Fruit fly (Drosophila melanogaster) whole organism, embryonic: Measurements from ENCODE around the gene hfp.
A peak's percentile ranks its signal among the peaks of the same experiment; 100 is the strongest.

Source experiments
- Abd-B ChIP-seq: fragments of 200-800 bp; sonication (Bioruptor generic); optimal IDR thresholded peaks from 2 replicates; lab custom pipeline; 2018; ENCODE audit warnings: missing biosample characterization, mild to moderate bottlenecking, missing genetic modification characterization, moderate library complexity
- Ada2b ChIP-seq: fragments of 200-800 bp; sonication (Bioruptor generic); IDR thresholded peaks from 2 replicates; pipeline ENCODE4 v1.3.6; 2022; ENCODE audit warnings: missing biosample characterization, missing genetic modification characterization
- Atf6 ChIP-seq: fragments of 200-800 bp; sonication (Bioruptor generic); IDR thresholded peaks from 2 replicates; pipeline ENCODE4 v1.3.6; 2022; ENCODE audit warnings: missing biosample characterization, missing genetic modification characterization
- Awh ChIP-seq: fragments of 200-800 bp; sonication (Bioruptor generic); IDR thresholded peaks from 2 replicates; pipeline ENCODE4, ENCODE4 v1.3.6; 2022; ENCODE audit warnings: missing biosample characterization, missing genetic modification characterization
- CG10543 ChIP-seq: fragments of 200-800 bp; sonication (Bioruptor generic); optimal IDR thresholded peaks from 3 replicates; lab custom pipeline; 2017; ENCODE audit warnings: missing biosample characterization, mild to moderate bottlenecking, missing genetic modification characterization, moderate library complexity
- CG11456 ChIP-seq: fragments of 200-800 bp; sonication (Bioruptor generic); IDR thresholded peaks from 3 replicates; pipeline ENCODE4 v1.3.6; 2022; ENCODE audit warnings: missing biosample characterization, missing genetic modification characterization
- CG13624 ChIP-seq: fragments of 200-800 bp; sonication (Bioruptor generic); optimal IDR thresholded peaks from 2 replicates; lab custom pipeline; 2016; ENCODE audit warnings: missing biosample characterization, missing genetic modification characterization
- CG13894 ChIP-seq: fragments of 200-800 bp; sonication (Bioruptor generic); optimal IDR thresholded peaks from 3 replicates; lab custom pipeline; 2018; ENCODE audit warnings: missing biosample characterization, mild to moderate bottlenecking, missing genetic modification characterization, moderate library complexity
- CG14860 ChIP-seq: fragments of 200-800 bp; sonication (Bioruptor generic); IDR thresholded peaks from 3 replicates; pipeline ENCODE4 v1.3.6; 2022; ENCODE audit warnings: missing biosample characterization, missing genetic modification characterization; ENCODE audit not compliant: partially characterized antibody
- CG15514 ChIP-seq: fragments of 200-800 bp; sonication (Bioruptor generic); optimal IDR thresholded peaks from 3 replicates; lab custom pipeline; 2017; ENCODE audit warnings: missing biosample characterization, missing genetic modification characterization, mild to moderate bottlenecking, moderate library complexity, missing genetic modification reagents
- CG1603 ChIP-seq: fragments of 200-800 bp; sonication (Bioruptor generic); optimal IDR thresholded peaks from 2 replicates; lab custom pipeline; 2019; ENCODE audit warnings: missing biosample characterization, mild to moderate bottlenecking, missing genetic modification characterization, moderate library complexity
- CG17328 ChIP-seq: fragments of 200-800 bp; sonication (Bioruptor generic); IDR thresholded peaks from 2 replicates; pipeline ENCODE4 v1.3.6; 2022; ENCODE audit warnings: missing biosample characterization, missing genetic modification characterization
- CG2129 ChIP-seq: fragments of 200-800 bp; sonication (Bioruptor generic); IDR thresholded peaks from 2 replicates; pipeline ENCODE4 v1.3.6; 2022; ENCODE audit warnings: missing biosample characterization, missing genetic modification characterization; ENCODE audit not compliant: partially characterized antibody
- CG32532 ChIP-seq: fragments of 200-800 bp; sonication (Bioruptor generic); IDR thresholded peaks from 2 replicates; pipeline ENCODE4 v1.3.6; 2022; ENCODE audit warnings: missing biosample characterization, missing genetic modification characterization
- CG42726 ChIP-seq: fragments of 200-800 bp; sonication (Bioruptor generic); IDR thresholded peaks from 2 replicates; pipeline ENCODE4 v1.3.6; 2022; ENCODE audit warnings: missing biosample characterization, missing genetic modification characterization; ENCODE audit not compliant: partially characterized antibody
- CG6689 ChIP-seq: fragments of 200-800 bp; sonication (Bioruptor generic); IDR thresholded peaks from 2 replicates; pipeline ENCODE4 v1.3.6; 2022; ENCODE audit warnings: missing biosample characterization, missing genetic modification characterization
- CG6813 ChIP-seq: fragments of 200-800 bp; sonication (Bioruptor generic); optimal IDR thresholded peaks from 2 replicates; lab custom pipeline; 2017; ENCODE audit warnings: missing biosample characterization, missing genetic modification characterization, mild to moderate bottlenecking, moderate library complexity, missing genetic modification reagents
- D19B ChIP-seq: fragments of 200-800 bp; sonication (Bioruptor generic); optimal IDR thresholded peaks from 2 replicates; lab custom pipeline; 2017; ENCODE audit warnings: missing biosample characterization, mild to moderate bottlenecking, missing genetic modification characterization
- Dbx ChIP-seq: fragments of 200-800 bp; sonication (Bioruptor generic); IDR thresholded peaks from 3 replicates; pipeline ENCODE4 v1.3.6; 2022; ENCODE audit warnings: missing biosample characterization, missing genetic modification characterization
- Ets97D ChIP-seq: fragments of 200-800 bp; sonication (Bioruptor generic); optimal IDR thresholded peaks from 3 replicates; lab custom pipeline; 2016; ENCODE audit warnings: missing biosample characterization, missing genetic modification characterization
- Hey ChIP-seq: fragments of 200-800 bp; sonication (Bioruptor generic); optimal IDR thresholded peaks from 3 replicates; lab custom pipeline; 2018; ENCODE audit warnings: missing biosample characterization, mild to moderate bottlenecking, missing genetic modification characterization
- HmgZ ChIP-seq: fragments of 200-800 bp; sonication (Bioruptor generic); optimal IDR thresholded peaks from 2 replicates; lab custom pipeline; 2018; ENCODE audit warnings: missing biosample characterization, mild to moderate bottlenecking, missing genetic modification characterization
- Med ChIP-seq: fragments of 200-800 bp; sonication (Bioruptor generic); peaks from one replicate; lab custom pipeline; 2016; ENCODE audit warnings: missing biosample characterization, missing genetic modification characterization, mild to moderate bottlenecking, inconsistent platforms, moderate library complexity
- Opbp ChIP-seq: fragments of 200-800 bp; sonication (Bioruptor generic); IDR thresholded peaks from 3 replicates; pipeline ENCODE4 v1.3.6; 2022; ENCODE audit warnings: missing biosample characterization, missing genetic modification characterization; ENCODE audit not compliant: partially characterized antibody
- Optix ChIP-seq: fragments of 200-800 bp; sonication (Bioruptor generic); IDR thresholded peaks from 3 replicates; pipeline ENCODE4 v1.3.6; 2022; ENCODE audit warnings: missing biosample characterization, missing genetic modification characterization
- Pdp1 ChIP-seq, 2 experiments: fragments of 200-800 bp; sonication (Bioruptor generic); optimal IDR thresholded peaks; 3 replicates each; lab custom pipeline; 2016; ENCODE audit warnings: missing biosample characterization in 2 of 2, missing genetic modification characterization in 2 of 2, mild to moderate bottlenecking in 1 of 2, moderate library complexity in 1 of 2
- Rfx ChIP-seq: fragments of 200-800 bp; sonication (Bioruptor generic); IDR thresholded peaks from 2 replicates; pipeline ENCODE4 v1.3.6; 2022; ENCODE audit warnings: missing biosample characterization, missing genetic modification characterization
- Usf ChIP-seq: fragments of 200-800 bp; sonication (Bioruptor generic); optimal IDR thresholded peaks from 2 replicates; lab custom pipeline; 2017; ENCODE audit warnings: missing genotype, missing biosample characterization, missing genetic modification characterization
- amos ChIP-seq: fragments of 200-800 bp; sonication (Bioruptor generic); IDR thresholded peaks from 2 replicates; pipeline ENCODE4 v1.3.6; 2022; ENCODE audit warnings: missing biosample characterization, missing genetic modification characterization; ENCODE audit not compliant: partially characterized antibody
- bbx ChIP-seq: fragments of 200-800 bp; sonication (Bioruptor generic); IDR thresholded peaks from 2 replicates; pipeline ENCODE4 v1.3.6; 2022; ENCODE audit warnings: missing biosample characterization, missing genetic modification characterization; ENCODE audit not compliant: partially characterized antibody
- ci ChIP-seq: fragments of 200-800 bp; sonication (Bioruptor generic); IDR thresholded peaks from 3 replicates; pipeline ENCODE4 v1.3.6; 2022; ENCODE audit warnings: missing biosample characterization, missing genetic modification characterization
- croc ChIP-seq: fragments of 200-800 bp; sonication (Bioruptor generic); conservative IDR thresholded peaks from 3 replicates; pipeline ENCODE4 v1.3.6; 2022; ENCODE audit warnings: missing biosample characterization, missing genetic modification characterization
- crol ChIP-seq: fragments of 200-800 bp; sonication (Bioruptor generic); IDR thresholded peaks from 2 replicates; pipeline ENCODE4 v1.3.6; 2022; ENCODE audit warnings: missing biosample characterization, missing genetic modification characterization
- cwo ChIP-seq: fragments of 200-800 bp; sonication (Bioruptor generic); optimal IDR thresholded peaks from 3 replicates; lab custom pipeline; 2017; ENCODE audit warnings: missing biosample characterization, missing genetic modification characterization, mild to moderate bottlenecking, moderate library complexity, missing genetic modification reagents
- ewg ChIP-seq: fragments of 200-800 bp; sonication (Bioruptor generic); optimal IDR thresholded peaks from 3 replicates; lab custom pipeline; 2017; ENCODE audit warnings: mild to moderate bottlenecking, missing biosample characterization, missing genetic modification reagents, missing genetic modification characterization
- jumu ChIP-seq: fragments of 200-800 bp; sonication (Bioruptor generic); optimal IDR thresholded peaks from 3 replicates; lab custom pipeline; 2016; ENCODE audit warnings: missing biosample characterization, missing genetic modification characterization
- kah ChIP-seq: fragments of 200-800 bp; sonication (Bioruptor generic); optimal IDR thresholded peaks from 2 replicates; lab custom pipeline; 2018; ENCODE audit warnings: missing biosample characterization, mild to moderate bottlenecking, missing genetic modification characterization
- mirr ChIP-seq: fragments of 200-800 bp; sonication (Bioruptor generic); optimal IDR thresholded peaks from 3 replicates; lab custom pipeline; 2018; ENCODE audit warnings: missing biosample characterization, mild to moderate bottlenecking, missing genetic modification characterization
- onecut ChIP-seq: fragments of 200-800 bp; sonication (Bioruptor generic); IDR thresholded peaks from 2 replicates; pipeline ENCODE4 v1.3.6; 2022; ENCODE audit warnings: missing biosample characterization, missing genetic modification characterization
- p53 ChIP-seq: fragments of 200-800 bp; sonication (Bioruptor generic); optimal IDR thresholded peaks from 2 replicates; lab custom pipeline; 2016; ENCODE audit warnings: missing biosample characterization, missing genetic modification characterization
- row ChIP-seq: fragments of 200-800 bp; sonication (Bioruptor generic); IDR thresholded peaks from 3 replicates; pipeline ENCODE4 v1.3.6; 2022; ENCODE audit warnings: missing biosample characterization, missing genetic modification characterization
- seq ChIP-seq: fragments of 200-800 bp; sonication (Bioruptor generic); IDR thresholded peaks from 2 replicates; pipeline ENCODE4 v1.3.6; 2022; ENCODE audit warnings: missing biosample characterization, missing genetic modification characterization
- zen2 ChIP-seq: fragments of 200-800 bp; sonication (Bioruptor generic); IDR thresholded peaks from 3 replicates; pipeline ENCODE4 v1.3.6; 2022; ENCODE audit warnings: missing biosample characterization, missing genetic modification characterization; ENCODE audit not compliant: partially characterized antibody
- zfh1 ChIP-seq: fragments of 200-800 bp; sonication (Bioruptor generic); IDR thresholded peaks from 3 replicates; pipeline ENCODE4 v1.3.6; 2022; ENCODE audit warnings: missing biosample characterization, missing genetic modification characterization

The hfp gene

dm6 chr3L:1489523-1489922 is 12.9 kb downstream of the hfp start, which contains the start of gene stet (continued):
- TF ChIP-seq Hey (tag; lab: Kevin White, UChicago) (peak; percentile 20), Abd-B (no peak), CG6813 (GFP tag; lab: Kevin White, UChicago) (peak; percentile 48), CG14860 (GFP tag; lab: Robert Waterston, UW) (peak; percentile 41; the same call in 2 of the 3 replicates), Ada2b (GFP tag; lab: Robert Waterston, UW) (no peak), ewg (GFP tag; lab: Kevin White, UChicago) (peak; percentile 97), onecut (peak; percentile 27; the same call in 1 of the 2 replicates), mirr (GFP tag; lab: Kevin White, UChicago) (peak; percentile 25), bbx (GFP tag; lab: Robert Waterston, UW) (0 out of 2 replicates have a peak, but pooled peaks have one; percentile 45), D19B (GFP tag; lab: Kevin White, UChicago) (peak; percentile 44), croc (GFP tag; lab: Robert Waterston, UW) (no peak), Rfx (peak; percentile 21; the same call in 1 of the 2 replicates), seq (GFP tag; lab: Robert Waterston, UW) (peak; percentile 77), Opbp (0 out of 3 replicates have a peak, but pooled peaks have one; percentile 18), HmgZ (tag; lab: Kevin White, UChicago) (no peak), cwo (GFP tag; lab: Kevin White, UChicago) (peak; percentile 1), Awh (GFP tag; lab: Robert Waterston, UW) (peak; percentile 17; the same call in 1 of the 2 replicates), ci (GFP tag; lab: Robert Waterston, UW) (peak; percentile 43; the same call in 1 of the 3 replicates), crol (GFP tag; lab: Robert Waterston, UW) (peak; percentile 94), Atf6 (0 out of 2 replicates have a peak, but pooled peaks have one; percentile 15), Optix (GFP tag; lab: Robert Waterston, UW) (0 out of 3 replicates have a peak, but pooled peaks have one; percentile 35), zen2 (GFP tag; lab: Robert Waterston, UW) (0 out of 3 replicates have a peak, but pooled peaks have one; percentile 20), CG10543 (GFP tag; lab: Kevin White, UChicago) (peak; percentile 44), CG42726 (peak; percentile 24; the same call in 1 of the 2 replicates), amos (GFP tag; lab: Robert Waterston, UW) (peak; percentile 20; the same call in 1 of the 2 replicates), Usf (no peak), row (GFP tag; lab: Robert Waterston, UW) (peak; percentile 25; the same call in 1 of the 3 replicates), Pdp1 (GFP tag; optimal IDR thresholded peaks at IDR 0.05; lab: Kevin White, UChicago) (peak in 1 of 2 experiments; percentile 67), CG13624 (GFP tag; lab: Kevin White, UChicago) (no peak), CG2129 (GFP tag; lab: Robert Waterston, UW) (no peak), CG17328 (GFP tag; lab: Robert Waterston, UW) (0 out of 2 replicates have a peak, but pooled peaks have one; percentile 7), zfh1 (GFP tag; lab: Robert Waterston, UW) (no peak), CG1603 (tag; lab: Kevin White, UChicago) (no peak), CG13894 (tag; lab: Kevin White, UChicago) (peak; percentile 13), CG15514 (peak; percentile 33), Dbx (GFP tag; lab: Robert Waterston, UW) (0 out of 3 replicates have a peak, but pooled peaks have one; percentile 15), Med (peak; percentile 52), kah (GFP tag; lab: Kevin White, UChicago) (no peak), CG6689 (GFP tag; lab: Robert Waterston, UW) (no peak), p53 (GFP tag; lab: Kevin White, UChicago) (no peak), jumu (no peak), Ets97D (peak; percentile 11), CG32532 (GFP tag; lab: Robert Waterston, UW) (0 out of 2 replicates have a peak, but pooled peaks have one; percentile 22), CG11456 (GFP tag; lab: Robert Waterston, UW) (peak; percentile 27; the same call in 1 of the 3 replicates)
- TF ChIP-seq, all 482 proteins: peak for 47
